Worm (Caenorhabditis elegans) whole organism, L4 larva: ENCODE data around the gene F15H10.5.

Experiments used
- R02D3.7 ChIP-seq: fragments of 150-350 bp; sonication (generic microtip); optimal IDR thresholded peaks from 3 replicates; lab custom pipeline; 2014; ENCODE audit warnings: missing biosample characterization, missing genetic modification characterization
- ceh-20 ChIP-seq: fragments of 200-800 bp; sonication (Bioruptor generic); IDR thresholded peaks from 2 replicates; pipeline ENCODE4 v1.3.6; 2022; ENCODE audit warnings: missing genetic modification reagents, missing genetic modification characterization, missing compliant biosample characterization
- ceh-62 ChIP-seq: sonication (generic microtip); optimal IDR thresholded peaks from 2 replicates; lab custom pipeline; 2017; ENCODE audit warnings: missing biosample characterization, missing genetic modification characterization
- ceh-82 ChIP-seq: sonication (generic microtip); optimal IDR thresholded peaks from 2 replicates; lab custom pipeline; 2017; ENCODE audit warnings: missing biosample characterization, missing genetic modification characterization
- dmd-8 ChIP-seq: fragments of 200-800 bp; sonication (Bioruptor generic); IDR thresholded peaks from 2 replicates; pipeline ENCODE4 v1.3.6; 2022; ENCODE audit warnings: missing genetic modification characterization, missing compliant biosample characterization
- fkh-10 ChIP-seq: fragments of 150-350 bp; optimal IDR thresholded peaks from 2 replicates; lab custom pipeline; 2014; ENCODE audit warnings: missing biosample characterization, missing genetic modification reagents, missing genetic modification characterization
- fos-1 ChIP-seq: fragments of 150-350 bp; optimal IDR thresholded peaks from 2 replicates; lab custom pipeline; 2014; ENCODE audit warnings: missing biosample characterization, missing genetic modification characterization
- lin-13 ChIP-seq: fragments of 150-350 bp; optimal IDR thresholded peaks from 2 replicates; lab custom pipeline; 2014; ENCODE audit warnings: missing biosample characterization, missing genetic modification reagents, missing genetic modification characterization
- mdl-1 ChIP-seq, 2 experiments: fragments of 150-350 bp in 1 of 2; sonication (generic microtip) in 1 of 2; optimal IDR thresholded peaks; 2 replicates each; lab custom pipeline; 2014 to 2017; ENCODE audit warnings: missing biosample characterization in 2 of 2, missing genetic modification characterization in 2 of 2
- nhr-11 ChIP-seq: fragments of 150-350 bp; optimal IDR thresholded peaks from 2 replicates; lab custom pipeline; 2014; ENCODE audit warnings: missing biosample characterization, missing genetic modification characterization
- nhr-237 ChIP-seq: sonication (generic microtip); optimal IDR thresholded peaks from 2 replicates; lab custom pipeline; 2017; ENCODE audit warnings: missing biosample characterization, missing genetic modification characterization
- snpc-1.2 ChIP-seq: fragments of 200-800 bp; sonication (Bioruptor generic); IDR thresholded peaks from 2 replicates; pipeline ENCODE4 v1.3.6; 2022; ENCODE audit warnings: missing genetic modification reagents, missing genetic modification characterization, missing compliant biosample characterization
- spr-1 ChIP-seq: sonication (generic microtip); optimal IDR thresholded peaks from 2 replicates; lab custom pipeline; 2016; ENCODE audit warnings: mild to moderate bottlenecking, missing genetic modification characterization, missing compliant biosample characterization
- ztf-11 ChIP-seq: fragments of 150-350 bp; optimal IDR thresholded peaks from 2 replicates; lab custom pipeline; 2014; ENCODE audit warnings: missing biosample characterization, missing genetic modification characterization

- TF ChIP-seq lin-13 (no peak), ztf-11 (no peak), ceh-62 (tag; lab: Kevin White, UChicago) (no peak), ceh-20 (no peak), fos-1 (tag; lab: Kevin White, UChicago) (no peak), snpc-1.2 (GFP tag; lab: Robert Waterston, UW) (no peak), mdl-1 (tag; optimal IDR thresholded peaks at IDR 0.05; lab: Kevin White, UChicago) (no peak), spr-1 (no peak), fkh-10 (no peak), dmd-8 (GFP tag; lab: Robert Waterston, UW) (no peak), R02D3.7 (tag; lab: Kevin White, UChicago) (no peak), ceh-82 (tag; lab: Kevin White, UChicago) (no peak), nhr-11 (tag; lab: Kevin White, UChicago) (no peak), nhr-237 (no peak)
Measured at ce11 chrV:10463276-10463675, 44.4 kb upstream of the F15H10.5 start, which contains the start of gene F22E12.3.
